Worm (Caenorhabditis elegans) whole organism, L2 larva: Measurements from ENCODE around the gene ssp-36.

ENCODE experiments used
- C34F6.9 ChIP-seq: fragments of 150-350 bp; optimal IDR thresholded peaks from 2 replicates; lab custom pipeline; 2014; ENCODE audit warnings: missing biosample characterization, missing genetic modification characterization
- F13H6.1 ChIP-seq: sonication (generic microtip); optimal IDR thresholded peaks from 2 replicates; lab custom pipeline; 2016; ENCODE audit warnings: missing genetic modification characterization, missing compliant biosample characterization
- R02D3.7 ChIP-seq: fragments of 150-350 bp; optimal IDR thresholded peaks from 2 replicates; lab custom pipeline; 2014; ENCODE audit warnings: missing biosample characterization, missing genetic modification characterization
- Y55F3AM.14 ChIP-seq: fragments of 200-800 bp; sonication (Bioruptor generic); optimal IDR thresholded peaks from 2 replicates; lab custom pipeline; 2018; ENCODE audit warnings: mild to moderate bottlenecking, missing genetic modification characterization, missing compliant biosample characterization
- ZK546.5 ChIP-seq: sonication (generic microtip); optimal IDR thresholded peaks from 2 replicates; lab custom pipeline; 2017; ENCODE audit warnings: missing biosample characterization, missing genetic modification characterization
- alr-1 ChIP-seq: fragments of 150-350 bp; optimal IDR thresholded peaks from 2 replicates; lab custom pipeline; 2014; ENCODE audit warnings: missing biosample characterization, missing genetic modification characterization
- aly-2 ChIP-seq: fragments of 150-350 bp; optimal IDR thresholded peaks from 2 replicates; lab custom pipeline; 2014; ENCODE audit warnings: missing biosample characterization, missing genetic modification characterization
- ama-1 ChIP-seq: fragments of 150-350 bp; optimal IDR thresholded peaks from 2 replicates; lab custom pipeline; 2018; ENCODE audit warnings: inconsistent platforms
- blmp-1 ChIP-seq: sonication (generic microtip); optimal IDR thresholded peaks from 2 replicates; lab custom pipeline; 2017; ENCODE audit warnings: missing genetic modification characterization, mild to moderate bottlenecking, missing compliant biosample characterization, antibody characterized with exemption, moderate library complexity; ENCODE audit not compliant: insufficient read depth
- ceh-16 ChIP-seq: fragments of 150-350 bp; optimal IDR thresholded peaks from 2 replicates; lab custom pipeline; 2014; ENCODE audit warnings: missing biosample characterization, missing genetic modification characterization
- ceh-82 ChIP-seq: fragments of 150-350 bp; optimal IDR thresholded peaks from 2 replicates; lab custom pipeline; 2014; ENCODE audit warnings: missing biosample characterization, missing genetic modification characterization
- crh-2 ChIP-seq: sonication (generic microtip); optimal IDR thresholded peaks from 2 replicates; lab custom pipeline; 2017; ENCODE audit warnings: missing biosample characterization, missing genetic modification characterization
- dmd-4 ChIP-seq: sonication (generic microtip); optimal IDR thresholded peaks from 2 replicates; lab custom pipeline; 2017; ENCODE audit warnings: missing biosample characterization, missing genetic modification characterization
- egl-27 ChIP-seq: sonication (generic microtip); optimal IDR thresholded peaks from 3 replicates; lab custom pipeline; 2017; ENCODE audit warnings: missing biosample characterization, missing genetic modification reagents, missing genetic modification characterization
- elt-1 ChIP-seq: fragments of 150-350 bp; optimal IDR thresholded peaks from 2 replicates; lab custom pipeline; 2014; ENCODE audit warnings: missing biosample characterization, missing genetic modification characterization
- elt-3 ChIP-seq: sonication (generic microtip); optimal IDR thresholded peaks from 2 replicates; lab custom pipeline; 2017; ENCODE audit warnings: missing biosample characterization, missing genetic modification characterization
- fos-1 ChIP-seq: fragments of 150-350 bp; optimal IDR thresholded peaks from 2 replicates; lab custom pipeline; 2014; ENCODE audit warnings: missing biosample characterization, missing genetic modification characterization
- gmeb-1 ChIP-seq: fragments of 150-350 bp; optimal IDR thresholded peaks from 2 replicates; lab custom pipeline; 2014; ENCODE audit warnings: missing biosample characterization, missing genetic modification characterization
- lin-11 ChIP-seq: fragments of 150-350 bp; sonication (generic microtip); optimal IDR thresholded peaks from 2 replicates; lab custom pipeline; 2014; ENCODE audit warnings: missing biosample characterization, missing genetic modification characterization, inconsistent platforms, mixed read lengths
- lin-13 ChIP-seq: fragments of 150-350 bp; optimal IDR thresholded peaks from 2 replicates; lab custom pipeline; 2014; ENCODE audit warnings: missing biosample characterization, missing genetic modification reagents, missing genetic modification characterization
- lin-39 ChIP-seq: fragments of 150-350 bp; optimal IDR thresholded peaks from 2 replicates; lab custom pipeline; 2014; ENCODE audit warnings: missing biosample characterization, missing genetic modification reagents, missing genetic modification characterization
- lsy-2 ChIP-seq, 2 experiments: fragments of 150-350 bp in 1 of 2; sonication (generic microtip) in 1 of 2; optimal IDR thresholded peaks; 2 replicates each; lab custom pipeline; 2014 to 2017; ENCODE audit warnings: missing biosample characterization in 2 of 2, missing genetic modification characterization in 2 of 2
- mab-5 ChIP-seq: fragments of 150-350 bp; optimal IDR thresholded peaks from 2 replicates; lab custom pipeline; 2014; ENCODE audit warnings: missing biosample characterization, missing genetic modification characterization
- mbf-1 ChIP-seq: sonication (generic microtip); optimal IDR thresholded peaks from 2 replicates; lab custom pipeline; 2017; ENCODE audit warnings: missing biosample characterization, missing genetic modification characterization
- mdl-1 ChIP-seq, 2 experiments: fragments of 150-350 bp in 1 of 2; sonication (generic microtip) in 1 of 2; optimal IDR thresholded peaks; 2 replicates each; lab custom pipeline; 2017; ENCODE audit warnings: missing biosample characterization in 2 of 2, missing genetic modification characterization in 2 of 2
- nhr-10 ChIP-seq: sonication (generic microtip); optimal IDR thresholded peaks from 2 replicates; lab custom pipeline; 2017; ENCODE audit warnings: missing biosample characterization, missing genetic modification characterization
- nhr-11 ChIP-seq: fragments of 150-350 bp; optimal IDR thresholded peaks from 2 replicates; lab custom pipeline; 2014; ENCODE audit warnings: missing biosample characterization, missing genetic modification characterization
- nhr-12 ChIP-seq: fragments of 150-350 bp; optimal IDR thresholded peaks from 2 replicates; lab custom pipeline; 2014; ENCODE audit warnings: missing biosample characterization, missing genetic modification characterization
- nhr-129 ChIP-seq: fragments of 150-350 bp; optimal IDR thresholded peaks from 2 replicates; lab custom pipeline; 2014; ENCODE audit warnings: missing biosample characterization, missing genetic modification characterization
- nhr-21 ChIP-seq: fragments of 150-350 bp; optimal IDR thresholded peaks from 2 replicates; lab custom pipeline; 2014; ENCODE audit warnings: missing biosample characterization, missing genetic modification characterization
- nhr-23 ChIP-seq: fragments of 150-350 bp; optimal IDR thresholded peaks from 2 replicates; lab custom pipeline; 2014; ENCODE audit warnings: missing biosample characterization, missing genetic modification reagents, missing genetic modification characterization
- nhr-237 ChIP-seq: fragments of 150-350 bp; optimal IDR thresholded peaks from 2 replicates; lab custom pipeline; 2014; ENCODE audit warnings: missing biosample characterization, missing genetic modification characterization
- nhr-25 ChIP-seq: fragments of 150-350 bp; sonication (generic microtip); optimal IDR thresholded peaks from 3 replicates; lab custom pipeline; 2014; ENCODE audit warnings: missing biosample characterization, missing genetic modification characterization
- nhr-6 ChIP-seq: fragments of 150-350 bp; optimal IDR thresholded peaks from 2 replicates; lab custom pipeline; 2014; ENCODE audit warnings: missing biosample characterization, missing genetic modification characterization
- nhr-77 ChIP-seq: fragments of 150-350 bp; optimal IDR thresholded peaks from 2 replicates; lab custom pipeline; 2014; ENCODE audit warnings: missing biosample characterization, missing genetic modification characterization
- peb-1 ChIP-seq: fragments of 150-350 bp; optimal IDR thresholded peaks from 2 replicates; lab custom pipeline; 2014; ENCODE audit warnings: missing biosample characterization, missing genetic modification characterization
- sem-4 ChIP-seq: fragments of 150-350 bp; optimal IDR thresholded peaks from 2 replicates; lab custom pipeline; 2014; ENCODE audit warnings: missing biosample characterization, missing genetic modification reagents, missing genetic modification characterization
- skn-1 ChIP-seq: sonication (generic microtip); optimal IDR thresholded peaks from 2 replicates; lab custom pipeline; 2017; ENCODE audit warnings: missing biosample characterization, missing genetic modification characterization
- sma-3 ChIP-seq: sonication (generic microtip); optimal IDR thresholded peaks from 2 replicates; lab custom pipeline; 2016; ENCODE audit warnings: missing genetic modification reagents, missing genetic modification characterization, missing compliant biosample characterization
- sma-9 ChIP-seq, 2 experiments: fragments of 150-350 bp in 1 of 2; sonication (generic microtip) in 1 of 2; optimal IDR thresholded peaks; 2 replicates each; lab custom pipeline; 2014 to 2016; ENCODE audit warnings: missing genetic modification characterization in 2 of 2, mild to moderate bottlenecking in 1 of 2, missing biosample characterization in 1 of 2, missing compliant biosample characterization in 1 of 2, missing genetic modification reagents in 1 of 2, moderate library complexity in 1 of 2
- snpc-4 ChIP-seq: fragments of 150-350 bp; optimal IDR thresholded peaks from 2 replicates; lab custom pipeline; 2014; ENCODE audit warnings: missing biosample characterization, missing genetic modification characterization
- unc-39 ChIP-seq: fragments of 150-350 bp; optimal IDR thresholded peaks from 2 replicates; lab custom pipeline; 2014; ENCODE audit warnings: missing biosample characterization, missing genetic modification characterization
- unc-55 ChIP-seq: fragments of 150-350 bp; sonication (generic microtip); optimal IDR thresholded peaks from 3 replicates; lab custom pipeline; 2014; ENCODE audit warnings: missing biosample characterization, missing genetic modification reagents, missing genetic modification characterization
- unc-62 ChIP-seq: fragments of 150-350 bp; optimal IDR thresholded peaks from 2 replicates; lab custom pipeline; 2014; ENCODE audit warnings: missing biosample characterization, missing genetic modification reagents, missing genetic modification characterization
- zag-1 ChIP-seq: fragments of 150-350 bp; optimal IDR thresholded peaks from 2 replicates; lab custom pipeline; 2014; ENCODE audit warnings: missing biosample characterization, missing genetic modification characterization
- ztf-1 ChIP-seq: fragments of 200-800 bp; sonication (Bioruptor generic); conservative IDR thresholded peaks from 2 replicates; pipeline ENCODE4 v1.3.6; 2022; ENCODE audit warnings: missing genetic modification characterization, missing compliant biosample characterization
- ztf-11 ChIP-seq: sonication (generic microtip); optimal IDR thresholded peaks from 2 replicates; lab custom pipeline; 2017; ENCODE audit warnings: missing biosample characterization, missing genetic modification characterization
- ztf-4 ChIP-seq: fragments of 150-350 bp; optimal IDR thresholded peaks from 2 replicates; lab custom pipeline; 2014; ENCODE audit warnings: missing biosample characterization, missing genetic modification characterization

Gene ssp-36

DNA sequence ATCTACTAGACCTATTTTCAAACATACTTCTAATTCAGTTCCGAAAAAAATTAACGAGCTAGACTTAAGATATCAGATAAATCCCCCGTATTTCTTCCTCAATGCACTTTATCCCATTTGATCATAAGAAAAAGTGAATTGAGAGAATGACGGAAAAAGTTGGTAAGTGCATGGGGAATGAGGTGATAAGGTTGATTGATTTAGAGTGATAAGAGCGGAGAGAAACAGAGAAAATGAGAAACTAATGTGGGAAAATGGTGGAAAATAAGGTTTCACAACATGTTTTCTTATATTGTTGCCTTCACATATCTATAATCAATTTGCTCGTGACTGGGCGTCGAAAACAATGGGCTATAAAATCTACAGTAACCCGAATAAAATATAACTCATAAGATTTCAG, 30.4 kb downstream of the ssp-36 start:
- TF ChIP-seq Y55F3AM.14 (GFP tag; lab: Kevin White, UChicago) (no peak), nhr-6 (tag; lab: Kevin White, UChicago) (no peak), mbf-1 (no peak), dmd-4 (no peak), sem-4 (no peak), unc-39 (tag; lab: Kevin White, UChicago) (no peak), nhr-21 (tag; lab: Kevin White, UChicago) (no peak), C34F6.9 (tag; lab: Kevin White, UChicago) (peak; percentile 3), nhr-129 (tag; lab: Kevin White, UChicago) (peak; percentile 33), aly-2 (tag; lab: Kevin White, UChicago) (no peak), ztf-1 (GFP tag; lab: Robert Waterston, UW) (no peak), nhr-77 (tag; lab: Kevin White, UChicago) (no peak), ZK546.5 (no peak), nhr-25 (tag; lab: Kevin White, UChicago) (no peak), mab-5 (tag; lab: Kevin White, UChicago) (peak; percentile 31), blmp-1 (peak; percentile 37), ceh-82 (tag; lab: Kevin White, UChicago) (no peak), gmeb-1 (no peak), alr-1 (tag; lab: Kevin White, UChicago) (no peak), zag-1 (no peak), ztf-11 (tag; lab: Kevin White, UChicago) (no peak), lin-11 (tag; lab: Kevin White, UChicago) (no peak), fos-1 (tag; lab: Kevin White, UChicago) (peak; percentile 92), skn-1 (no peak), lin-13 (no peak), lsy-2 (tag; optimal IDR thresholded peaks at IDR 0.05; lab: Kevin White, UChicago) (peak in 1 of 2 experiments; percentile 63), unc-62 (no peak), F13H6.1 (tag; lab: Kevin White, UChicago) (no peak), sma-3 (peak; percentile 3), nhr-12 (tag; lab: Kevin White, UChicago) (no peak), sma-9 (GFP tag; optimal IDR thresholded peaks at IDR 0.05; lab: Kevin White, UChicago) (peak; percentile 67), sma-9 (tag; optimal IDR thresholded peaks at IDR 0.05; lab: Kevin White, UChicago) (no peak), elt-1 (no peak), crh-2 (tag; lab: Kevin White, UChicago) (peak; percentile 61), ztf-4 (tag; lab: Kevin White, UChicago) (no peak), elt-3 (tag; lab: Kevin White, UChicago) (no peak), ceh-16 (tag; lab: Kevin White, UChicago) (no peak), lin-39 (tag; lab: Kevin White, UChicago) (no peak), unc-55 (no peak), nhr-237 (tag; lab: Kevin White, UChicago) (no peak), egl-27 (tag; lab: Kevin White, UChicago) (no peak), peb-1 (tag; lab: Kevin White, UChicago) (no peak), R02D3.7 (tag; lab: Kevin White, UChicago) (no peak), ama-1 (no peak), nhr-23 (tag; lab: Kevin White, UChicago) (no peak), nhr-10 (tag; lab: Kevin White, UChicago) (no peak), snpc-4 (tag; lab: Kevin White, UChicago) (no peak), mdl-1 (tag; optimal IDR thresholded peaks at IDR 0.05; lab: Kevin White, UChicago) (no peak), nhr-11 (tag; lab: Kevin White, UChicago) (no peak)
